Fruit fly (Drosophila melanogaster) whole organism, embryonic: ENCODE measurements around the gene Rbcn-3B.
A peak's percentile ranks its signal among the peaks of the same experiment; 100 is the strongest.

Experiments used
- Bgb ChIP-seq: fragments of 200-800 bp; sonication (Bioruptor generic); IDR thresholded peaks from 2 replicates; pipeline ENCODE4 v1.3.6; 2022; ENCODE audit warnings: missing biosample characterization, missing genetic modification characterization; ENCODE audit not compliant: partially characterized antibody
- CG10431 ChIP-seq: fragments of 200-800 bp; sonication (Bioruptor generic); optimal IDR thresholded peaks from 3 replicates; lab custom pipeline; 2018; ENCODE audit warnings: missing biosample characterization, mild to moderate bottlenecking, missing genetic modification characterization
- CG12104 ChIP-seq: fragments of 200-800 bp; sonication (Bioruptor generic); optimal IDR thresholded peaks from 3 replicates; lab custom pipeline; 2016; ENCODE audit warnings: missing biosample characterization, missing genetic modification characterization
- CG1233 ChIP-seq: fragments of 200-800 bp; sonication (Bioruptor generic); optimal IDR thresholded peaks from 4 replicates; lab custom pipeline; 2018; ENCODE audit warnings: missing biosample characterization, mild to moderate bottlenecking, missing genetic modification characterization
- CG13296 ChIP-seq: fragments of 200-800 bp; sonication (Bioruptor generic); optimal IDR thresholded peaks from 3 replicates; lab custom pipeline; 2018; ENCODE audit warnings: missing biosample characterization, mild to moderate bottlenecking, missing genetic modification characterization
- CG17359 ChIP-seq: fragments of 200-800 bp; sonication (Bioruptor generic); optimal IDR thresholded peaks from 3 replicates; lab custom pipeline; 2018; ENCODE audit warnings: missing biosample characterization, mild to moderate bottlenecking, missing genetic modification characterization, moderate library complexity
- CG3726 ChIP-seq: fragments of 200-800 bp; sonication (Bioruptor generic); IDR thresholded peaks from 3 replicates; pipeline ENCODE4, ENCODE4 v1.3.6; 2022; ENCODE audit warnings: missing biosample characterization, missing genetic modification characterization
- CG6175 ChIP-seq: fragments of 200-800 bp; sonication (Bioruptor generic); IDR thresholded peaks from 3 replicates; pipeline ENCODE4 v1.3.6; 2022; ENCODE audit warnings: missing biosample characterization, missing genetic modification characterization
- CG7963 ChIP-seq: fragments of 200-800 bp; sonication (Bioruptor generic); IDR thresholded peaks from 3 replicates; pipeline ENCODE4 v1.3.6; 2022; ENCODE audit warnings: missing biosample characterization, missing genetic modification characterization; ENCODE audit not compliant: partially characterized antibody
- CG7987 ChIP-seq: fragments of 200-800 bp; sonication (Bioruptor generic); optimal IDR thresholded peaks from 2 replicates; lab custom pipeline; 2018; ENCODE audit warnings: missing biosample characterization, mild to moderate bottlenecking, missing genetic modification characterization, moderate library complexity
- CG9797 ChIP-seq: fragments of 200-800 bp; sonication (Bioruptor generic); optimal IDR thresholded peaks from 3 replicates; lab custom pipeline; 2018; ENCODE audit warnings: missing biosample characterization, mild to moderate bottlenecking, missing genetic modification characterization
- CG9876 ChIP-seq: fragments of 200-800 bp; sonication (Bioruptor generic); optimal IDR thresholded peaks from 2 replicates; lab custom pipeline; 2016; ENCODE audit warnings: missing biosample characterization, missing genetic modification characterization
- Camta ChIP-seq: fragments of 200-800 bp; sonication (Bioruptor generic); optimal IDR thresholded peaks from 2 replicates; lab custom pipeline; 2016; ENCODE audit warnings: missing biosample characterization, missing genetic modification characterization
- CoRest ChIP-seq: fragments of 200-800 bp; sonication (Bioruptor generic); optimal IDR thresholded peaks from 3 replicates; lab custom pipeline; 2018; ENCODE audit warnings: missing biosample characterization, mild to moderate bottlenecking, missing genetic modification characterization, moderate library complexity
- Dref ChIP-seq: fragments of 200-800 bp; sonication (Bioruptor generic); IDR thresholded peaks from 2 replicates; pipeline ENCODE4 v1.3.6; 2022; ENCODE audit warnings: missing biosample characterization, missing genetic modification characterization
- GATAe ChIP-seq: fragments of 200-800 bp; sonication (Bioruptor generic); conservative IDR thresholded peaks from 2 replicates; pipeline ENCODE4 v1.3.6; 2022; ENCODE audit warnings: missing biosample characterization, missing genetic modification characterization
- Hey ChIP-seq: fragments of 200-800 bp; sonication (Bioruptor generic); optimal IDR thresholded peaks from 3 replicates; lab custom pipeline; 2018; ENCODE audit warnings: missing biosample characterization, mild to moderate bottlenecking, missing genetic modification characterization
- Hr3 ChIP-seq: fragments of 200-800 bp; sonication (Bioruptor generic); optimal IDR thresholded peaks from 3 replicates; lab custom pipeline; 2016; ENCODE audit warnings: missing biosample characterization, missing genetic modification characterization
- Med ChIP-seq: fragments of 200-800 bp; sonication (Bioruptor generic); peaks from one replicate; lab custom pipeline; 2016; ENCODE audit warnings: missing biosample characterization, missing genetic modification characterization, mild to moderate bottlenecking, inconsistent platforms, moderate library complexity
- Meics ChIP-seq: fragments of 200-800 bp; sonication (Bioruptor generic); optimal IDR thresholded peaks from 2 replicates; lab custom pipeline; 2017; ENCODE audit warnings: missing biosample characterization, mild to moderate bottlenecking, missing genetic modification characterization
- Mes4 ChIP-seq: fragments of 200-800 bp; sonication (Bioruptor generic); optimal IDR thresholded peaks from 2 replicates; lab custom pipeline; 2016; ENCODE audit warnings: missing biosample characterization, missing genetic modification characterization
- Sox100B ChIP-seq: fragments of 200-800 bp; sonication (Bioruptor generic); optimal IDR thresholded peaks from 3 replicates; lab custom pipeline; 2018; ENCODE audit warnings: missing biosample characterization, mild to moderate bottlenecking, missing genetic modification characterization
- Sry-β ChIP-seq: fragments of 200-800 bp; sonication (Bioruptor generic); optimal IDR thresholded peaks from 2 replicates; lab custom pipeline; 2018; ENCODE audit warnings: missing biosample characterization, mild to moderate bottlenecking, missing genetic modification characterization, moderate library complexity
- Trl ChIP-seq, 3 experiments: fragments of >200 bp in 2 of 3; fragments of 200-800 bp in 1 of 3; sonication (Bioruptor generic) in 1 of 3; optimal IDR thresholded peaks; 2 replicates in 1 of 3; 3 replicates in 2 of 3; lab custom pipeline; 2016 to 2017; ENCODE audit warnings: missing biosample characterization in 1 of 3, missing genetic modification characterization in 1 of 3
- Vsx1 ChIP-seq: fragments of 200-800 bp; sonication (Bioruptor generic); optimal IDR thresholded peaks from 2 replicates; lab custom pipeline; 2017; ENCODE audit warnings: missing biosample characterization, mild to moderate bottlenecking, missing genetic modification characterization, missing genetic modification reagents
- crol ChIP-seq: fragments of 200-800 bp; sonication (Bioruptor generic); IDR thresholded peaks from 2 replicates; pipeline ENCODE4 v1.3.6; 2022; ENCODE audit warnings: missing biosample characterization, missing genetic modification characterization
- crp ChIP-seq, 2 experiments: fragments of 200-800 bp; sonication (Bioruptor generic); optimal IDR thresholded peaks; 2 replicates in 1 of 2; 3 replicates in 1 of 2; lab custom pipeline; 2017; ENCODE audit warnings: missing biosample characterization in 2 of 2, missing genetic modification characterization in 2 of 2, mild to moderate bottlenecking in 1 of 2, moderate library complexity in 1 of 2
- cwo ChIP-seq: fragments of 200-800 bp; sonication (Bioruptor generic); optimal IDR thresholded peaks from 3 replicates; lab custom pipeline; 2017; ENCODE audit warnings: missing biosample characterization, missing genetic modification characterization, mild to moderate bottlenecking, moderate library complexity, missing genetic modification reagents
- dm ChIP-seq: fragments of 200-800 bp; sonication (Bioruptor generic); optimal IDR thresholded peaks from 3 replicates; lab custom pipeline; 2016; ENCODE audit warnings: missing biosample characterization, missing genetic modification characterization
- dmrt99B ChIP-seq: fragments of 200-800 bp; sonication (Bioruptor generic); optimal IDR thresholded peaks from 2 replicates; lab custom pipeline; 2018; ENCODE audit warnings: missing biosample characterization, mild to moderate bottlenecking, missing genetic modification characterization, moderate library complexity
- exex ChIP-seq: fragments of 200-800 bp; sonication (Bioruptor generic); optimal IDR thresholded peaks from 4 replicates; lab custom pipeline; 2018; ENCODE audit warnings: missing biosample characterization, mild to moderate bottlenecking, missing genetic modification characterization, moderate library complexity
- fd102C ChIP-seq: fragments of 200-800 bp; sonication (Bioruptor generic); optimal IDR thresholded peaks from 2 replicates; lab custom pipeline; 2018; ENCODE audit warnings: missing biosample characterization, mild to moderate bottlenecking, missing genetic modification characterization, moderate library complexity
- fru ChIP-seq: fragments of >200 bp; optimal IDR thresholded peaks from 2 replicates; lab custom pipeline; 2017
- grau ChIP-seq: fragments of 200-800 bp; optimal IDR thresholded peaks from 3 replicates; lab custom pipeline; 2019; ENCODE audit warnings: missing biosample characterization, mild to moderate bottlenecking, missing genetic modification characterization, moderate library complexity
- mirr ChIP-seq: fragments of 200-800 bp; sonication (Bioruptor generic); optimal IDR thresholded peaks from 3 replicates; lab custom pipeline; 2018; ENCODE audit warnings: missing biosample characterization, mild to moderate bottlenecking, missing genetic modification characterization
- nerfin-1 ChIP-seq: fragments of 200-800 bp; sonication (Bioruptor generic); optimal IDR thresholded peaks from 3 replicates; lab custom pipeline; 2019; ENCODE audit warnings: missing biosample characterization, mild to moderate bottlenecking, missing genetic modification characterization, moderate library complexity
- org-1 ChIP-seq: fragments of 200-800 bp; sonication (Bioruptor generic); optimal IDR thresholded peaks from 2 replicates; lab custom pipeline; 2017; ENCODE audit warnings: missing biosample characterization, missing genetic modification characterization
- pum ChIP-seq: fragments of 200-800 bp; sonication (Bioruptor generic); optimal IDR thresholded peaks from 2 replicates; lab custom pipeline; 2016; ENCODE audit warnings: missing biosample characterization, missing genetic modification characterization
- ranshi ChIP-seq: fragments of 200-800 bp; sonication (Bioruptor generic); IDR thresholded peaks from 2 replicates; pipeline ENCODE4 v1.3.6; 2022; ENCODE audit warnings: missing biosample characterization, missing genetic modification characterization
- row ChIP-seq: fragments of 200-800 bp; sonication (Bioruptor generic); IDR thresholded peaks from 3 replicates; pipeline ENCODE4 v1.3.6; 2022; ENCODE audit warnings: missing biosample characterization, missing genetic modification characterization
- sc ChIP-seq, 3 experiments: fragments of >200 bp in 2 of 3; fragments of 200-800 bp in 1 of 3; sonication (Bioruptor generic) in 1 of 3; optimal IDR thresholded peaks; 2 replicates in 2 of 3; 3 replicates in 1 of 3; lab custom pipeline; 2017; ENCODE audit warnings: mild to moderate bottlenecking in 1 of 3, missing biosample characterization in 1 of 3, missing genetic modification characterization in 1 of 3, missing genetic modification reagents in 1 of 3
- sr ChIP-seq: fragments of 200-800 bp; sonication (Bioruptor generic); IDR thresholded peaks from 3 replicates; pipeline ENCODE4 v1.3.6; 2022; ENCODE audit warnings: missing biosample characterization, missing genetic modification characterization
- sug ChIP-seq: fragments of 200-800 bp; optimal IDR thresholded peaks from 2 replicates; lab custom pipeline; 2019; ENCODE audit warnings: missing biosample characterization, mild to moderate bottlenecking, missing genetic modification characterization, moderate library complexity
- tgo ChIP-seq: fragments of 200-800 bp; sonication (Bioruptor generic); IDR thresholded peaks from 3 replicates; pipeline ENCODE4 v1.3.6; 2022; ENCODE audit warnings: missing biosample characterization, missing genetic modification characterization
- tup ChIP-seq: fragments of 200-800 bp; sonication (Bioruptor generic); optimal IDR thresholded peaks from 2 replicates; lab custom pipeline; 2016; ENCODE audit warnings: missing biosample characterization, mild to moderate bottlenecking, missing genetic modification characterization, moderate library complexity
- zfh1 ChIP-seq: fragments of 200-800 bp; sonication (Bioruptor generic); IDR thresholded peaks from 3 replicates; pipeline ENCODE4 v1.3.6; 2022; ENCODE audit warnings: missing biosample characterization, missing genetic modification characterization

Rbcn-3B gene

dm6 chrX:1949598-1949997 is 40.9 kb downstream of the Rbcn-3B start (continued):
- TF ChIP-seq sr (peak; percentile 69), crp (GFP tag; optimal IDR thresholded peaks at IDR 0.05; lab: Kevin White, UChicago) (no peak), Meics (no peak), Camta (GFP tag; lab: Kevin White, UChicago) (no peak)

DNA sequence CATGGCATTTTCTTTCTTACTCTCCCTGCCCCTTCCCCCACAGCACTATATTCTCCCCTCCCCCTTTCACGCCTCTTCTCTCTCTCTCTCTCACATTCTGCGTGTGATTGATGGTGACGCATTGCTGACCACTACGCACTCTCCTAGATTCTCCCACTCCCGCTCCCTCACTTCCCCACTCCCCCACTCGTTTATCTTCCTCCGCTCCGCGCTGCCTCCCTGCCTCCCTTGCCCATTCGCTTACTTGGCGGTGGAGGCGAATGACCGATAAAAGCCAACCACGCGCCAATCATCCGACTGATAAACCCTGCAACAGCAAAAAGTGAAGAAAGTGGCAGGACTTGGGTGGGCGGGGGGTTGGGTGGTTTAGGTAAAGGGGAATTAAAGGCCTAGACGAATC is 41.6 kb downstream of the Rbcn-3B start:
- no peak for TF ChIP-seq row
- TF ChIP-seq cwo (GFP tag; lab: Kevin White, UChicago) = peak; percentile 41
- 0 out of 2 replicates have a peak, but pooled peaks have one; percentile 24 for TF ChIP-seq Dref
- peak; percentile 94 for TF ChIP-seq crol
- TF ChIP-seq CG9876 (GFP tag; lab: Kevin White, UChicago) = no peak
- TF ChIP-seq CG7963 (GFP tag; lab: Robert Waterston, UW) = no peak
- TF ChIP-seq CG6175 (GFP tag; lab: Robert Waterston, UW) = 0 out of 3 replicates have a peak, but pooled peaks have one; percentile 7
- TF ChIP-seq Med (GFP tag; lab: Kevin White, UChicago) = peak; percentile 27
- TF ChIP-seq exex (tag; lab: Kevin White, UChicago) = peak; percentile 14
- TF ChIP-seq sug = peak; percentile 0
- TF ChIP-seq Trl (optimal IDR thresholded peaks at IDR 0.05; lab: Kevin White, UChicago) = peak; percentile 5 to 24
- TF ChIP-seq Trl (GFP tag; optimal IDR thresholded peaks at IDR 0.05; lab: Kevin White, UChicago) = no peak
- no peak for TF ChIP-seq pum (GFP tag; lab: Kevin White, UChicago)
- no peak for TF ChIP-seq Hey (tag; lab: Kevin White, UChicago)
- peak; percentile 8 for TF ChIP-seq CG7987 (GFP tag; lab: Kevin White, UChicago)
- TF ChIP-seq Bgb (GFP tag; lab: Robert Waterston, UW) = 0 out of 2 replicates have a peak, but pooled peaks have one; percentile 7
- peak; percentile 58; the same call in 1 of the 2 replicates for TF ChIP-seq GATAe
- TF ChIP-seq grau (tag; lab: Kevin White, UChicago) = no peak
- no peak for TF ChIP-seq CG1233

- TF ChIP-seq CG12104 (GFP tag; lab: Kevin White, UChicago) = peak; percentile 80
- peak; percentile 91 for TF ChIP-seq CoRest (tag; lab: Kevin White, UChicago)
- peak; percentile 95 for TF ChIP-seq tup
- TF ChIP-seq zfh1 (GFP tag; lab: Robert Waterston, UW) = peak; percentile 97
- peak; percentile 97 for TF ChIP-seq CG17359 (tag; lab: Kevin White, UChicago)
- peak; percentile 79 for TF ChIP-seq mirr (GFP tag; lab: Kevin White, UChicago)
- no peak for TF ChIP-seq fru (lab: Kevin White, UChicago)
- peak; percentile 95 for TF ChIP-seq Mes4 (GFP tag; lab: Kevin White, UChicago)
- peak; percentile 79 for TF ChIP-seq Hey (tag; lab: Kevin White, UChicago)
- peak; percentile 92 for TF ChIP-seq nerfin-1
- TF ChIP-seq fd102C (GFP tag; lab: Kevin White, UChicago) = peak; percentile 44
- TF ChIP-seq Sry-β (GFP tag; lab: Kevin White, UChicago) = peak; percentile 63
- TF ChIP-seq dmrt99B = peak; percentile 95
- peak; percentile 56 for TF ChIP-seq CG9797 (GFP tag; lab: Kevin White, UChicago)
- peak; percentile 92 for TF ChIP-seq CG13296 (GFP tag; lab: Kevin White, UChicago)
- TF ChIP-seq Sox100B (GFP tag; lab: Kevin White, UChicago) = peak; percentile 90
- peak; percentile 88 for TF ChIP-seq CG10431 (GFP tag; lab: Kevin White, UChicago)
- peak; percentile 96 for TF ChIP-seq org-1
- TF ChIP-seq dm = peak; percentile 88
- TF ChIP-seq ranshi (GFP tag; lab: Robert Waterston, UW) = peak; percentile 94
- no peak for TF ChIP-seq sc (optimal IDR thresholded peaks at IDR 0.05; lab: Kevin White, UChicago)
- TF ChIP-seq sc (GFP tag; optimal IDR thresholded peaks at IDR 0.05; lab: Kevin White, UChicago) = peak; percentile 95
- TF ChIP-seq Hr3 = peak; percentile 89
- peak; percentile 88 for TF ChIP-seq CG3726
- peak; percentile 91 for TF ChIP-seq Vsx1 (GFP tag; lab: Kevin White, UChicago)
- peak; percentile 90 for TF ChIP-seq tgo (GFP tag; lab: Robert Waterston, UW)
- TF ChIP-seq Med (GFP tag; lab: Kevin White, UChicago) = peak; percentile 99
Measured at dm6 chrX:1951391-1952066, 42.8 kb downstream of the Rbcn-3B start.
